Fruit fly (Drosophila melanogaster) whole organism, wandering third instar larva: ENCODE results near the gene CG11699.

Experiments
- Abd-B ChIP-seq: fragments of >200 bp; optimal IDR thresholded peaks from 2 replicates; lab custom pipeline; 2017; ENCODE audit warnings: missing biosample characterization, missing genetic modification characterization
- CG9705 ChIP-seq: fragments of 200-800 bp; sonication (Bioruptor generic); optimal IDR thresholded peaks from 2 replicates; lab custom pipeline; 2018; ENCODE audit warnings: missing biosample characterization, mild to moderate bottlenecking, missing genetic modification characterization
- CrebA ChIP-seq: fragments of 200-800 bp; sonication (Bioruptor generic); optimal IDR thresholded peaks from 2 replicates; lab custom pipeline; 2016; ENCODE audit warnings: missing biosample characterization, mild to moderate bottlenecking, missing genetic modification characterization, borderline replicate concordance
- Dif ChIP-seq: fragments of 200-275, 200-300 bp; sonication (Bioruptor generic); optimal IDR thresholded peaks from 2 replicates; lab custom pipeline; 2018; ENCODE audit warnings: missing biosample characterization, missing genetic modification characterization; ENCODE audit not compliant: partially characterized antibody
- HLH106 ChIP-seq: fragments of 200-800 bp; optimal IDR thresholded peaks from 3 replicates; lab custom pipeline; 2019; ENCODE audit warnings: missing biosample characterization, mild to moderate bottlenecking, missing genetic modification characterization, moderate library complexity
- Hnf4 ChIP-seq: fragments of 200-800 bp; sonication (Bioruptor generic); optimal IDR thresholded peaks from 2 replicates; lab custom pipeline; 2016; ENCODE audit warnings: missing biosample characterization, mild to moderate bottlenecking, missing genetic modification characterization
- Hr83 ChIP-seq: fragments of 200-300 bp; sonication (Bioruptor generic); optimal IDR thresholded peaks from 2 replicates; lab custom pipeline; 2016; ENCODE audit warnings: missing biosample characterization, mild to moderate bottlenecking, missing genetic modification characterization, moderate library complexity; ENCODE audit not compliant: poor library complexity, severe bottlenecking
- Jra ChIP-seq: sonication (Bioruptor generic); optimal IDR thresholded peaks from 2 replicates; lab custom pipeline; 2016; ENCODE audit warnings: missing biosample characterization, missing genetic modification characterization
- Myc ChIP-seq: fragments of >200 bp; optimal IDR thresholded peaks from 2 replicates; lab custom pipeline; 2017
- OdsH ChIP-seq: fragments of 200-800 bp; sonication (Bioruptor generic); optimal IDR thresholded peaks from 2 replicates; lab custom pipeline; 2016; ENCODE audit warnings: missing biosample characterization, mild to moderate bottlenecking, missing genetic modification characterization
- Rel ChIP-seq, 2 experiments: fragments of 200-800 bp; sonication (Bioruptor generic) in 1 of 2; optimal IDR thresholded peaks; 2 replicates in 1 of 2; 3 replicates in 1 of 2; lab custom pipeline; 2016 to 2019; ENCODE audit warnings: mild to moderate bottlenecking in 2 of 2, missing biosample characterization in 2 of 2, missing genetic modification characterization in 2 of 2, moderate library complexity in 1 of 2
- br ChIP-seq: fragments of 200-800 bp; sonication (Bioruptor generic); optimal IDR thresholded peaks from 2 replicates; lab custom pipeline; 2016; ENCODE audit warnings: missing biosample characterization, missing genetic modification characterization
- dl ChIP-seq, 2 experiments: fragments of 175-275, 200-275 bp in 1 of 2; fragments of 200-275 bp in 1 of 2; sonication (Bioruptor generic); optimal IDR thresholded peaks; lab custom pipeline; 2018; ENCODE audit warnings: mild to moderate bottlenecking in 2 of 2, missing biosample characterization in 2 of 2, missing genetic modification characterization in 2 of 2, moderate library complexity in 2 of 2; ENCODE audit not compliant: partially characterized antibody in 2 of 2, insufficient read depth in 1 of 2
- dmrt93B ChIP-seq: fragments of 200-800 bp; sonication (Bioruptor generic); optimal IDR thresholded peaks from 2 replicates; lab custom pipeline; 2018; ENCODE audit warnings: missing biosample characterization, mild to moderate bottlenecking, missing genetic modification characterization
- dsf ChIP-seq: sonication (Bioruptor generic); optimal IDR thresholded peaks from 2 replicates; lab custom pipeline; 2016; ENCODE audit warnings: missing biosample characterization, missing genetic modification characterization, borderline replicate concordance
- foxo ChIP-seq, 2 experiments: fragments of 200-800 bp; sonication (Bioruptor generic); optimal IDR thresholded peaks; 2 replicates in 1 of 2; 3 replicates in 1 of 2; lab custom pipeline; 2016 to 2017; ENCODE audit warnings: missing biosample characterization in 2 of 2, missing genetic modification characterization in 2 of 2
- jim ChIP-seq: fragments of 175-275, 200-325 bp; sonication (Bioruptor generic); optimal IDR thresholded peaks from 2 replicates; lab custom pipeline; 2016; ENCODE audit warnings: missing biosample characterization, mild to moderate bottlenecking, missing genetic modification characterization
- psq ChIP-seq: fragments of 200-800 bp; sonication (Bioruptor generic); optimal IDR thresholded peaks from 3 replicates; lab custom pipeline; 2017; ENCODE audit warnings: missing biosample characterization, mild to moderate bottlenecking, missing genetic modification characterization, moderate library complexity
- sage ChIP-seq: fragments of 200-800 bp; sonication (Bioruptor generic); optimal IDR thresholded peaks from 2 replicates; lab custom pipeline; 2016; ENCODE audit warnings: missing biosample characterization, mild to moderate bottlenecking, missing genetic modification characterization
- sv ChIP-seq: fragments of 200-800 bp; sonication (Bioruptor generic); optimal IDR thresholded peaks from 3 replicates; lab custom pipeline; 2016; ENCODE audit warnings: missing biosample characterization, missing genetic modification characterization
- tai ChIP-seq: sonication (Bioruptor generic); optimal IDR thresholded peaks from 2 replicates; lab custom pipeline; 2016; ENCODE audit warnings: missing biosample characterization, missing genetic modification characterization
- usp ChIP-seq: fragments of >200 bp; optimal IDR thresholded peaks from 2 replicates; lab custom pipeline; 2017; ENCODE audit warnings: missing biosample characterization, missing genetic modification characterization

CG11699 gene

dm6 chrX:11600795-11601358, 30.5 kb downstream of the CG11699 start (continued):
- no peak for TF ChIP-seq Rel (GFP tag; optimal IDR thresholded peaks at IDR 0.05; lab: Kevin White, UChicago)
- TF ChIP-seq Rel (tag; optimal IDR thresholded peaks at IDR 0.05; lab: Kevin White, UChicago): peak; percentile 65
- peak; percentile 62 for TF ChIP-seq br
- no peak for TF ChIP-seq Dif
- TF ChIP-seq psq (GFP tag; lab: Kevin White, UChicago): peak; percentile 32
- no peak for TF ChIP-seq dsf (GFP tag; lab: Kevin White, UChicago)
- TF ChIP-seq Abd-B: no peak
- TF ChIP-seq, all 38 proteins: peak for 13

- no peak for TF ChIP-seq tai (GFP tag; lab: Kevin White, UChicago)
- peak; percentile 46 for TF ChIP-seq Hr83 (GFP tag; lab: Kevin White, UChicago)
- TF ChIP-seq Rel (GFP tag; optimal IDR thresholded peaks at IDR 0.05; lab: Kevin White, UChicago): no peak
- peak; percentile 55 for TF ChIP-seq Rel (tag; optimal IDR thresholded peaks at IDR 0.05; lab: Kevin White, UChicago)
Observed at dm6 chrX:11601408-11601807, 31.0 kb downstream of the CG11699 start.

- no peak for TF ChIP-seq foxo (GFP tag; optimal IDR thresholded peaks at IDR 0.05; lab: Kevin White, UChicago)
- no peak for TF ChIP-seq usp
Observed at dm6 chrX:11604094-11604493, 33.7 kb downstream of the CG11699 start, which contains the start of gene CG2533. Gene CG2533, minus strand, starts transcription at chrX:11604194.

dm6 chrX:11611056-11611644, 40.7 kb downstream of the CG11699 start:
- TF ChIP-seq psq (GFP tag; lab: Kevin White, UChicago) (peak; percentile 62), Hnf4 (GFP tag; lab: Kevin White, UChicago) (no peak)

dm6 chrX:11611645-11612079, 41.2 kb downstream of the CG11699 start, which contains the start of the genes CG2247 and CG1703:
Gene CG2247, minus strand, starts transcription at chrX:11611652.
Gene CG1703, plus strand, starts transcription at chrX:11611927.
- TF ChIP-seq sage (GFP tag; lab: Kevin White, UChicago) (no peak), Myc (lab: Kevin White, UChicago) (peak; percentile 25), jim (GFP tag; lab: Kevin White, UChicago) (no peak), OdsH (GFP tag; lab: Kevin White, UChicago) (no peak)

dm6 chrX:11615652-11616495, 45.5 kb downstream of the CG11699 start, which contains the start of the genes RPA3 and Met:
Gene RPA3, minus strand, starts transcription at chrX:11615840.
Gene Met, plus strand, starts transcription at chrX:11616124.
- TF ChIP-seq Jra (GFP tag; lab: Kevin White, UChicago) (no peak), usp (no peak), dl (GFP tag; optimal IDR thresholded peaks at IDR 0.05; lab: Kevin White, UChicago; ENCODE audit: insufficient read depth in 1 of 2, partially characterized antibody in 2 of 2) (no peak), CG9705 (GFP tag; lab: Kevin White, UChicago) (no peak)

- TF ChIP-seq dmrt93B (GFP tag; lab: Kevin White, UChicago): no peak
- TF ChIP-seq HLH106 (tag; lab: Kevin White, UChicago): no peak
- TF ChIP-seq CrebA (GFP tag; lab: Kevin White, UChicago): no peak
- TF ChIP-seq OdsH (GFP tag; lab: Kevin White, UChicago): no peak
- no peak for TF ChIP-seq sage (GFP tag; lab: Kevin White, UChicago)
- TF ChIP-seq sv (GFP tag; lab: Kevin White, UChicago): no peak
- TF ChIP-seq, all 38 proteins: peak for 0
Observed at dm6 chrX:11616496-11616952, 46.1 kb downstream of the CG11699 start.
